ENCODE assay signal across 3 fruit fly cellular contexts in the genomic region with DNA sequence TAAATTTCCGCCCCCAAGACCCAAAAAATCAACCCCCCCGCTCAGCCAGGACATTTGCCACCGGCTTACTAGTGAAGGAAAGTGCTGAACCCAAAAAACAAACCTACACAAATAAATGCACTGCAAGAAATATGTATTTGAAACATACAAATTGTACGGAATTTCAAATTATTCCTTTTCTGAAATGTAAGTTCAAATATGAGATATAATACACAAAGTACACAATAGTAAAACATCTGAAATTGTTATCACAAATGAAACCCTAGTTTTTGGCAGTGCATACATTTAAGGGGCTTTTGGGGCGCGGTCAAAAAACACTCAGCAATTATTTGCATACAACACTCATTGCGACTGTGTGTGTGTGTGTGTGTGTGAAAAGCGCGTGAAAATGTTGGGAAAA.
A peak's percentile ranks its signal among the peaks of the same experiment; 100 is the strongest.
TF ChIP-seq lines count a peak whose summit lies in the region.

No protein-coding gene starts in this region.

- no peak for TF ChIP-seq CTCF in whole organism, embryonic (GFP tag; optimal IDR thresholded peaks at IDR 0.05; lab: Kevin White, UChicago)

TF ChIP-seq in whole organism, embryonic, 481 proteins besides CTCF, POLR2A, EP300 and RAD21 (continues in another document):
- peak; percentile 44 for TF ChIP-seq CG11247 (GFP tag; IDR thresholded peaks at IDR 0.05; lab: Robert Waterston, UW)
- TF ChIP-seq CG13424 (tag; optimal IDR thresholded peaks at IDR 0.05; lab: Kevin White, UChicago), result peak; percentile 23
- TF ChIP-seq ci (GFP tag; IDR thresholded peaks at IDR 0.05; lab: Robert Waterston, UW), result 0 out of 3 replicates have a peak, but pooled peaks have one; percentile 45
- TF ChIP-seq CG17385 (GFP tag; optimal IDR thresholded peaks at IDR 0.05; lab: Kevin White, UChicago), result peak; percentile 31
- TF ChIP-seq tio (GFP tag; optimal IDR thresholded peaks at IDR 0.05; lab: Kevin White, UChicago), result peak; percentile 9
- TF ChIP-seq hkb (optimal IDR thresholded peaks at IDR 0.05; lab: Kevin White, UChicago), result no peak
- TF ChIP-seq hkb (GFP tag; IDR thresholded peaks at IDR 0.05; lab: Robert Waterston, UW), result peak; percentile 41; the same call in 1 of the 2 replicates
- peak; percentile 30 for TF ChIP-seq CG3281 (GFP tag; optimal IDR thresholded peaks at IDR 0.05; lab: Kevin White, UChicago)
- TF ChIP-seq Hsf (GFP tag; optimal IDR thresholded peaks at IDR 0.05; lab: Kevin White, UChicago), result peak; percentile 39
- peak in 1 of 2 experiments; percentile 51 for TF ChIP-seq Hr51 (GFP tag; optimal IDR thresholded peaks at IDR 0.05; lab: Kevin White, UChicago)
- TF ChIP-seq ATbp (GFP tag; optimal IDR thresholded peaks at IDR 0.05; lab: Kevin White, UChicago), result peak; percentile 6
- TF ChIP-seq D19B (GFP tag; optimal IDR thresholded peaks at IDR 0.05; lab: Kevin White, UChicago), result no peak
- no peak for TF ChIP-seq Scr (GFP tag; IDR thresholded peaks at IDR 0.05; lab: Robert Waterston, UW; ENCODE audit: partially characterized antibody)
- peak; percentile 51 for TF ChIP-seq slbo (GFP tag; IDR thresholded peaks at IDR 0.05; lab: Robert Waterston, UW)
- TF ChIP-seq dm (GFP tag; optimal IDR thresholded peaks at IDR 0.05; lab: Kevin White, UChicago), result no peak
- TF ChIP-seq bsh (GFP tag; optimal IDR thresholded peaks at IDR 0.05; lab: Kevin White, UChicago), result peak in 1 of 2 experiments; percentile 30
- peak; percentile 22; the same call in 1 of the 3 replicates for TF ChIP-seq B-H1 (GFP tag; IDR thresholded peaks at IDR 0.05; lab: Robert Waterston, UW)
- TF ChIP-seq CG32772 (GFP tag; IDR thresholded peaks at IDR 0.05; lab: Robert Waterston, UW), result 0 out of 2 replicates have a peak, but pooled peaks have one; percentile 16
- peak; percentile 5 for TF ChIP-seq CG4424 (GFP tag; optimal IDR thresholded peaks at IDR 0.05; lab: Kevin White, UChicago)
- TF ChIP-seq CG2712 (tag; optimal IDR thresholded peaks at IDR 0.05; lab: Kevin White, UChicago), result peak; percentile 36
- TF ChIP-seq Fer1 (GFP tag; optimal IDR thresholded peaks at IDR 0.05; lab: Kevin White, UChicago), result peak; percentile 50
- peak; percentile 1 for TF ChIP-seq Ssrp (tag; optimal IDR thresholded peaks at IDR 0.05; lab: Kevin White, UChicago)
- 0 out of 2 replicates have a peak, but pooled peaks have one; percentile 30 for TF ChIP-seq CG9932 (GFP tag; IDR thresholded peaks at IDR 0.05; lab: Robert Waterston, UW)
- peak; percentile 39; the same call in 1 of the 2 replicates for TF ChIP-seq stc (GFP tag; IDR thresholded peaks at IDR 0.05; lab: Robert Waterston, UW)
- no peak for TF ChIP-seq Bgb (GFP tag; IDR thresholded peaks at IDR 0.05; lab: Robert Waterston, UW; ENCODE audit: partially characterized antibody)
- TF ChIP-seq CG15269 (tag; optimal IDR thresholded peaks at IDR 0.05; lab: Kevin White, UChicago), result peak; percentile 34

TF ChIP-seq in whole organism, prepupa, 60 proteins besides CTCF, POLR2A, EP300 and RAD21:
- TF ChIP-seq CG11762 (GFP tag; optimal IDR thresholded peaks at IDR 0.05; lab: Kevin White, UChicago; ENCODE audit: insufficient read depth) (no peak), svp (GFP tag; lab: Kevin White, UChicago) (peak; percentile 34), Eip78C (GFP tag; lab: Kevin White, UChicago) (peak; percentile 43)

TF ChIP-seq in whole organism, wandering third instar larva, 38 proteins besides CTCF, POLR2A, EP300 and RAD21:
- TF ChIP-seq Dfd (GFP tag; optimal IDR thresholded peaks at IDR 0.05; lab: Kevin White, UChicago) (peak; percentile 59), CrebA (GFP tag; optimal IDR thresholded peaks at IDR 0.05; lab: Kevin White, UChicago; ENCODE audit: borderline replicate concordance) (no peak)
